Fruit fly (Drosophila melanogaster) whole organism, pupa: ENCODE data around the gene Ir25a.

Experiments
- CG10348 ChIP-seq: fragments of 200-800 bp; sonication (Bioruptor generic); IDR thresholded peaks from 2 replicates; pipeline ENCODE4 v1.3.6; 2022; ENCODE audit warnings: missing biosample characterization, missing genetic modification characterization
- CG12605 ChIP-seq: fragments of 200-800 bp; sonication (Bioruptor generic); IDR thresholded peaks from 2 replicates; pipeline ENCODE4 v1.3.6; 2022; ENCODE audit warnings: missing biosample characterization, missing genetic modification characterization
- CG13204 ChIP-seq: fragments of 200-800 bp; sonication (Bioruptor generic); optimal IDR thresholded peaks from 2 replicates; lab custom pipeline; 2018; ENCODE audit warnings: missing biosample characterization, mild to moderate bottlenecking, missing genetic modification characterization, moderate library complexity
- CG14655 ChIP-seq: fragments of 200-800 bp; sonication (Bioruptor generic); optimal IDR thresholded peaks from 3 replicates; lab custom pipeline; 2017; ENCODE audit warnings: mild to moderate bottlenecking, missing biosample characterization, missing genetic modification reagents, missing genetic modification characterization
- CG15710 ChIP-seq: fragments of 200-800 bp; sonication (Bioruptor generic); optimal IDR thresholded peaks from 2 replicates; lab custom pipeline; 2018; ENCODE audit warnings: missing biosample characterization, mild to moderate bottlenecking, missing genetic modification characterization, moderate library complexity
- CG17806 ChIP-seq: fragments of 200-800 bp; sonication (Bioruptor generic); optimal IDR thresholded peaks from 2 replicates; lab custom pipeline; 2018; ENCODE audit warnings: missing biosample characterization, mild to moderate bottlenecking, missing genetic modification characterization, moderate library complexity
- CG32121 ChIP-seq: fragments of 200-800 bp; sonication (Bioruptor generic); IDR thresholded peaks from 2 replicates; pipeline ENCODE4 v1.3.6; 2022; ENCODE audit warnings: missing biosample characterization, missing genetic modification characterization
- CG34367 ChIP-seq: fragments of 200-800 bp; sonication (Bioruptor generic); optimal IDR thresholded peaks from 2 replicates; lab custom pipeline; 2018; ENCODE audit warnings: missing biosample characterization, mild to moderate bottlenecking, missing genetic modification characterization
- CG4496 ChIP-seq: fragments of 200-800 bp; sonication (Bioruptor generic); IDR thresholded peaks from 3 replicates; pipeline ENCODE4 v1.3.6; 2022; ENCODE audit warnings: missing biosample characterization, missing genetic modification characterization
- CG8159 ChIP-seq: fragments of 200-800 bp; sonication (Bioruptor generic); optimal IDR thresholded peaks from 3 replicates; lab custom pipeline; 2018; ENCODE audit warnings: missing biosample characterization, mild to moderate bottlenecking, missing genetic modification characterization, moderate library complexity
- CG8301 ChIP-seq: fragments of 200-800 bp; sonication (Bioruptor generic); optimal IDR thresholded peaks from 2 replicates; lab custom pipeline; 2018; ENCODE audit warnings: missing biosample characterization, mild to moderate bottlenecking, missing genetic modification characterization
- CG9948 ChIP-seq: fragments of 200-800 bp; sonication (Bioruptor generic); optimal IDR thresholded peaks from 2 replicates; lab custom pipeline; 2018; ENCODE audit warnings: missing biosample characterization, mild to moderate bottlenecking, missing genetic modification characterization, moderate library complexity
- D1 ChIP-seq: fragments of 200-800 bp; sonication (Bioruptor generic); optimal IDR thresholded peaks from 2 replicates; lab custom pipeline; 2018; ENCODE audit warnings: missing biosample characterization, mild to moderate bottlenecking, missing genetic modification characterization, moderate library complexity
- EcR ChIP-seq: fragments of 200-800 bp; sonication (Bioruptor generic); optimal IDR thresholded peaks from 3 replicates; lab custom pipeline; 2019; ENCODE audit warnings: missing biosample characterization, missing genetic modification characterization, mild to moderate bottlenecking, moderate library complexity, missing genetic modification reagents
- Ets98B ChIP-seq: fragments of 200-800 bp; sonication (Bioruptor generic); IDR thresholded peaks from 2 replicates; pipeline ENCODE4 v1.3.6; 2022; ENCODE audit warnings: missing biosample characterization, missing genetic modification characterization
- Pif1A ChIP-seq: fragments of 200-800 bp; sonication (Bioruptor generic); optimal IDR thresholded peaks from 3 replicates; lab custom pipeline; 2016; ENCODE audit warnings: missing biosample characterization, missing genetic modification characterization
- Pif1B ChIP-seq: fragments of 200-800 bp; sonication (Bioruptor generic); optimal IDR thresholded peaks from 3 replicates; lab custom pipeline; 2016; ENCODE audit warnings: missing biosample characterization, missing genetic modification characterization
- Snoo ChIP-seq: fragments of 200-800 bp; sonication (Bioruptor generic); optimal IDR thresholded peaks from 3 replicates; lab custom pipeline; 2017; ENCODE audit warnings: missing biosample characterization, mild to moderate bottlenecking, missing genetic modification characterization, inconsistent platforms
- fd96Ca ChIP-seq: fragments of 200-800 bp; sonication (Bioruptor generic); IDR thresholded peaks from 3 replicates; pipeline ENCODE4 v1.3.6; 2022; ENCODE audit warnings: missing biosample characterization, missing genetic modification characterization
- gl ChIP-seq: fragments of 200-800 bp; sonication (Bioruptor generic); optimal IDR thresholded peaks from 2 replicates; lab custom pipeline; 2018; ENCODE audit warnings: missing biosample characterization, mild to moderate bottlenecking, missing genetic modification characterization
- rn ChIP-seq: fragments of 200-800 bp; sonication (Bioruptor generic); IDR thresholded peaks from 2 replicates; pipeline ENCODE4 v1.3.6; 2022; ENCODE audit warnings: missing biosample characterization, missing genetic modification characterization

Gene Ir25a

DNA sequence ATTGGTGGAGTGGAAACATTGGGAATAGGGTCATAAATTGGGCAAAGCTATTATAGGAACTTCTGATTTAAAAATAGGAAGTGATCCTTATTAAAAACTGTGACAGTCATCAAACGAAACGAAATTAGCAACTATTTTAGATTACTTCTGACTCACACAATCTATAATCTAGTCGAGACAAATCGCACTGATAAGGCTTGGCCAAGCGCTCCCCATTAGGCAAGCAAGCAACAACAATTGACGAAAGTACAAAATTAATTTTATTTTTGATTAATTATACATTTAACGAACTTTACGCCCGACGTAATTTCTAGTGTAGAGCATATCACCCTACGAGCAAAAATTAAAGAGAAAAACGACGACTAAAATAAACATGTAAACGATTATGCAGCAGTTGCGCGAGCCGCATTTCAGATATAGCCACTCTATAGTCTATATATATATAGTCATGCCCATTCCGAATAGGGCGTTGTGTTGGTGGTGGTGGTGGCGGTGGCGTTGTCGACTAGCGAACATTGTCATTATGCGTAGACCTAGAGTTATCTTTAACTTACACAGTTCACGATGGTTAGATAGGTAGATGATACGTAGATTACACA is at the start of gene Ir25a:
Ir25a (minus strand) TSS at position 210 of the 599 bp plus-strand sequence.
- no peak for TF ChIP-seq CG13204 (GFP tag; lab: Kevin White, UChicago)
- TF ChIP-seq EcR = no peak
- no peak for TF ChIP-seq CG32121 (GFP tag; lab: Robert Waterston, UW)
- TF ChIP-seq CG4496 (GFP tag; lab: Robert Waterston, UW) = no peak
- TF ChIP-seq CG9948 (tag; lab: Kevin White, UChicago) = no peak
- no peak for TF ChIP-seq CG8301 (tag; lab: Kevin White, UChicago)
- TF ChIP-seq fd96Ca (GFP tag; lab: Robert Waterston, UW) = no peak
- no peak for TF ChIP-seq D1 (tag; lab: Kevin White, UChicago)
- TF ChIP-seq CG34367 (tag; lab: Kevin White, UChicago) = no peak
- TF ChIP-seq CG17806 (tag; lab: Kevin White, UChicago) = no peak
- no peak for TF ChIP-seq CG15710 (tag; lab: Kevin White, UChicago)
- TF ChIP-seq rn (GFP tag; lab: Robert Waterston, UW) = no peak
- TF ChIP-seq CG10348 (GFP tag; lab: Robert Waterston, UW) = no peak
- TF ChIP-seq Snoo (tag; lab: Kevin White, UChicago) = no peak
- TF ChIP-seq CG8159 = no peak
- TF ChIP-seq CG14655 (GFP tag; lab: Kevin White, UChicago) = no peak
- TF ChIP-seq gl = no peak
- no peak for TF ChIP-seq Pif1B
- TF ChIP-seq, all 21 proteins: peak for 0

dm6 chr2L:4883023-4883392 is 47.9 kb upstream of the Ir25a start, which contains the start of the genes Cf2 and CG3008:
TSS of gene Cf2 (minus strand) at chr2L:4883107.
TSS of gene CG3008 (plus strand) at chr2L:4883298.
- no peak for TF ChIP-seq rn (GFP tag; lab: Robert Waterston, UW)
- peak; percentile 33 for TF ChIP-seq CG8159
- no peak for TF ChIP-seq Pif1A (GFP tag; lab: Kevin White, UChicago)
- TF ChIP-seq D1 (tag; lab: Kevin White, UChicago) = no peak
- TF ChIP-seq CG12605 (GFP tag; lab: Robert Waterston, UW) = no peak

DNA sequence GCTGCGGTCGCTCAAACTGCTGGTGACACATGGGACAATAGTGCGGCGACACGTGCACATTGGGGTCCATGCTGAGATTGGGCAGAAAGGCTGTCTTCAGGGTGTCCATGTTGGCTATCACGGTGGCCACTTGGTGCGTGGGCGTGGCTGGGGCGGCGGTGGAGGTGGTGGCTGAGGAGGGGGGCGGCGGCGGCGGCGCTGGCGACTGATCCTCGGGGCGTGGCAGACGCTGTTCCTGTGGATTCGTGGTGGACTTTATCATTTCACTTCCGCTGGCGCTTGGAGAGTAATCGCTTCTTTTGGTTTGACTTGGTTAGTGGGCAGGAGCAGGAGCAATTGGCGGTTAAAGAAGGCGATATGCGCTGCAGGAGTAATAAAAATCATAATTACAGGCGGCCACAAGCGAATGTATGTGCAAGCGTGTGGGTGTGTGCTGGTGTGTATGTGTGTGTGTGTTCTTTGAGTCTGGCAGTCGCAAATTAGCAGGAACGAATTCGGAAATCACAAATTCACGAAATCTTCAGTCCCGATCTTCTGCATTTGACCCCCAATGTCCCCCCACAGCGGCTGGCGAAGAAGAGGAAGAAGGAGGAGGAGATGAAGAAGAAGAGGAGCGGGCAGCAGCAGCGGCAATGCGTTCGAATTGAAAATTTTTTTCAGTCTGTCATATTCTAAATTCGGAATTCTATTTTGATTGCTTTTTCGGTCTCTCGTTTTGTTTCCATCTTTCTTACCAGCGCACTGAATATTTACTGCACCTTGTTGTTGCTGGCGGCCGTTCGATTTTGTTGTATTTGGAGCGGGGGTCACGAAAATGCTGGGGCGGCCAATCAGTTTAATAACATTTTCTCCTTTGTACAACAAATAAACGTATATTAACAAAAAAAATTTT is 47.3 kb upstream of the Ir25a start:
- TF ChIP-seq CG8159 (no peak), Pif1B (no peak), CG13204 (GFP tag; lab: Kevin White, UChicago) (no peak), Ets98B (GFP tag; lab: Robert Waterston, UW) (0 out of 2 replicates have a peak, but pooled peaks have one; percentile 33), gl (peak; percentile 7)

DNA sequence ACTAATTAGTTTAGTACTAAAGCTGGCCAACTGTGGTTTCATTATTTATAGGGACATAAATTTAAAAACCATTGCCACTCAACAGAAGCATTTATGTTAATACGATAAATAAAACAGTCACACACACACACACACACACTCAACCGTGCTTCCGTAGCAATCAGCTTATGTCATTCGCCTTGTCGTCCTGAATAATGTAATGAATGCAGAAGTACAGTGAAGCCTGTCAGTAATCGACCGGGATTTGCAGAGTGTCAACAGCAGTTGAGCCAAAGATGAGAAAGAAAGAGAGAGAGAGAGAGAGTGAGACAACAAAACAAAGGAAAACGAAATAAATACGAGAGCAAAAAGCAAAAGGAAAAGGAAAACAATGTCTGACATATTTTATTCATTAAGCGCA is 33.3 kb upstream of the Ir25a start:
- TF ChIP-seq Ets98B (GFP tag; lab: Robert Waterston, UW) (no peak), CG14655 (GFP tag; lab: Kevin White, UChicago) (no peak), CG9948 (tag; lab: Kevin White, UChicago) (no peak), CG10348 (GFP tag; lab: Robert Waterston, UW) (no peak), CG15710 (tag; lab: Kevin White, UChicago) (no peak), CG12605 (GFP tag; lab: Robert Waterston, UW) (no peak), Pif1B (no peak), CG8159 (no peak), CG4496 (GFP tag; lab: Robert Waterston, UW) (no peak), CG34367 (tag; lab: Kevin White, UChicago) (no peak)

DNA sequence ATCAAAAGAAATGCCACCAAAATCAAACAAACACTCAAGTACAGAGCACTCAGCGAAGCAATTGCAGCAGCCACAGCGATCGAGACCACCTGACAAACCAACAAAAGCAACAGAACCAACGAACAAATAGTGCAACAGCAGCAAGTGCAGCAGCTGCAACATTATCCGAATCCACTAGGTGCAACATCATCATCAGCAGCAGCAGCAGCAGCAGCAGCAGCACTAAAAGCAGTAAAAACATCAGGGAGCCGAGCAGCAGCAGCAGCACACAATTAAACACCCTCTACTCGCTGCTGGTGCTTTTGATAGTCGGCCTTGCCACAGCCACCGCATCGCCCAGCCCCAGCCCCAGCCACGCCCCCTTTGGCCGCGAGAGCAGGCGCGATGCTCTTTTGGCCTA is 30.3 kb upstream of the Ir25a start:
- TF ChIP-seq CG4496 (GFP tag; lab: Robert Waterston, UW) (no peak), CG15710 (tag; lab: Kevin White, UChicago) (no peak), Pif1A (GFP tag; lab: Kevin White, UChicago) (no peak), CG10348 (GFP tag; lab: Robert Waterston, UW) (no peak), EcR (no peak)

dm6 chr2L:4861503-4861902 is 26.4 kb upstream of the Ir25a start:
- TF ChIP-seq CG15710 (tag; lab: Kevin White, UChicago) (no peak), Ets98B (GFP tag; lab: Robert Waterston, UW) (0 out of 2 replicates have a peak, but pooled peaks have one; percentile 12)

DNA sequence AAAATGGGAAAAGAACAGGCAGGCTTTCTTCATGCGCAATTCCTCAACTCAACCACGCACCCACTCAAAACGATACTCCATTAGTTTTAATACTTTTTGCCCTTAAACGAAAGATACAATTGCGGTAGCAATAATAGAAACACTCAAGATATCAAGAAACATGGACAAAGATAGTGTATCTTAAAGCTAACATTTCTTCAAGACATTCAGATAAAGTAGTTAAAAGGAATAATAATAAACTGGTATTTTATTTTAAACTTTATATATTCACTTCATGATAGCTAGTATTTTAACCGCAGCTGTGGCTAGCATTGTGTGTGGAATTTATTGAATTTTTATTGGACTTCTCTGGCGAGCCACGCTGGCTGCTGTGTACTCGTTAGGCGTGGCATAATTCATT is 21.0 kb upstream of the Ir25a start:
- TF ChIP-seq CG8159 = peak; percentile 60
- no peak for TF ChIP-seq CG12605 (GFP tag; lab: Robert Waterston, UW)
- TF ChIP-seq CG17806 (tag; lab: Kevin White, UChicago) = peak; percentile 34
- TF ChIP-seq CG32121 (GFP tag; lab: Robert Waterston, UW) = no peak
- no peak for TF ChIP-seq Pif1A (GFP tag; lab: Kevin White, UChicago)
- TF ChIP-seq D1 (tag; lab: Kevin White, UChicago) = no peak
- TF ChIP-seq Ets98B (GFP tag; lab: Robert Waterston, UW) = no peak
- TF ChIP-seq Snoo (tag; lab: Kevin White, UChicago) = no peak
- TF ChIP-seq EcR = no peak
- no peak for TF ChIP-seq CG13204 (GFP tag; lab: Kevin White, UChicago)
- no peak for TF ChIP-seq rn (GFP tag; lab: Robert Waterston, UW)
- TF ChIP-seq CG9948 (tag; lab: Kevin White, UChicago) = peak; percentile 49
- TF ChIP-seq CG14655 (GFP tag; lab: Kevin White, UChicago) = peak; percentile 19
- TF ChIP-seq CG8301 (tag; lab: Kevin White, UChicago) = no peak
- no peak for TF ChIP-seq Pif1B
- TF ChIP-seq CG34367 (tag; lab: Kevin White, UChicago) = no peak
- TF ChIP-seq CG15710 (tag; lab: Kevin White, UChicago) = peak; percentile 15
- TF ChIP-seq gl = no peak
- TF ChIP-seq CG10348 (GFP tag; lab: Robert Waterston, UW) = no peak
